Fruit fly (Drosophila melanogaster): ENCODE results near the gene SdhD.

The SdhD gene

DNA sequence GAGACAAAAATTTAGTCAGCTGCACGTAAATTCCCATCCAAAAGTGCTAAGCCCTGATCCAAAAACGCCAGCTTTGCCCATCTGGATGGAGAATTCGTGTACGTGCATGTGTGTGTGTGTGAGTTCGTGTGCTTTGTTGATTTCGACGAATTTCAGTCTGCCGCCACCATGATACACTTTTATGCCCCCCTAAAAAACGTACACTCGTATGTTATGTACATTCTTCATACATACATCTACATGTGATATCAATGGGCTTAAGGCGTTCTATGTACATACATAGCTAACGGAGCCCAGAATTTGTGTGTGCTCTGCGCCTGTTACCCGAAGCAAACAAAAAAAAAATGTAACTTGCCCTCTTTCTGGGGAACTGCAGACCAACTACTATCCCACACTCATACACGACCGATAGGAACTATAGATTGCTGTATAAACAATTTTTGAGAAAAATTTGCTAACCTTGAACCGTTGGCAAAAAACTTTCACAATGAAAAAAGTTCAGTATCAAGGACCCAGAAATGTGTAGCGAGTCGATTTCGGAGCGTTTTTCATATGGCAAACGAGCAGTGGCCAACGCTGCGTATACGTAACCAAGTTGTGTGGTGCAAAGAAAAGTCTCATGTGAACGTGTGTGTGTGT, 34.6 kb downstream of the SdhD start (continued):
- TF ChIP-seq kah (GFP tag; optimal IDR thresholded peaks at IDR 0.05) (no peak), NFAT (GFP tag; IDR thresholded peaks at IDR 0.05) (no peak), sc (optimal IDR thresholded peaks at IDR 0.05) (no peak), sc (GFP tag; optimal IDR thresholded peaks at IDR 0.05) (peak; percentile 1), slp2 (GFP tag; optimal IDR thresholded peaks at IDR 0.05) (no peak), lbe (GFP tag; optimal IDR thresholded peaks at IDR 0.05) (peak; percentile 17), nom (GFP tag; optimal IDR thresholded peaks at IDR 0.05) (no peak), TFAM (GFP tag; optimal IDR thresholded peaks at IDR 0.05) (no peak), CG10209 (GFP tag; optimal IDR thresholded peaks at IDR 0.05) (no peak), eyg (GFP tag; optimal IDR thresholded peaks at IDR 0.05) (no peak), Scr (GFP tag; IDR thresholded peaks at IDR 0.05; ENCODE audit: partially characterized antibody) (peak; percentile 21; the same call in 1 of the 2 replicates), peb (GFP tag; IDR thresholded peaks at IDR 0.05) (no peak), hb (GFP tag; IDR thresholded peaks at IDR 0.05; ENCODE audit: partially characterized antibody) (no peak), Hr51 (GFP tag; optimal IDR thresholded peaks at IDR 0.05) (no peak), CG33213 (GFP tag; optimal IDR thresholded peaks at IDR 0.05) (no peak), zfh2 (GFP tag; optimal IDR thresholded peaks at IDR 0.05) (no peak), CG2678 (tag; optimal IDR thresholded peaks at IDR 0.05) (peak; percentile 46), MBD-R2 (GFP tag; IDR thresholded peaks at IDR 0.05) (peak; percentile 20; the same call in 1 of the 2 replicates), crol (GFP tag; IDR thresholded peaks at IDR 0.05) (no peak), CG13296 (GFP tag; optimal IDR thresholded peaks at IDR 0.05) (peak; percentile 61), CG18262 (tag; optimal IDR thresholded peaks at IDR 0.05) (no peak), CG4424 (GFP tag; optimal IDR thresholded peaks at IDR 0.05) (no peak), vfl (GFP tag; optimal IDR thresholded peaks at IDR 0.05) (no peak), NC2α (GFP tag; optimal IDR thresholded peaks at IDR 0.05) (no peak), lov (optimal IDR thresholded peaks at IDR 0.05) (no peak), lov (GFP tag; IDR thresholded peaks at IDR 0.05) (no peak), sens-2 (GFP tag; IDR thresholded peaks at IDR 0.05) (no peak), HLH54F (GFP tag; optimal IDR thresholded peaks at IDR 0.05) (no peak), CG7928 (GFP tag; optimal IDR thresholded peaks at IDR 0.05) (no peak), pita (GFP tag; optimal IDR thresholded peaks at IDR 0.05) (no peak), CG30020 (tag; optimal IDR thresholded peaks at IDR 0.05) (no peak), al (GFP tag; IDR thresholded peaks at IDR 0.05) (no peak), CG15696 (tag; optimal IDR thresholded peaks at IDR 0.05) (no peak), CG17359 (tag; optimal IDR thresholded peaks at IDR 0.05) (peak; percentile 18), CG12236 (GFP tag; optimal IDR thresholded peaks at IDR 0.05) (no peak), toy (GFP tag; IDR thresholded peaks at IDR 0.05) (0 out of 2 replicates have a peak, but pooled peaks have one; percentile 7), CG34376 (GFP tag; optimal IDR thresholded peaks at IDR 0.05) (peak; percentile 78), CG12769 (tag; optimal IDR thresholded peaks at IDR 0.05) (peak; percentile 55), Camta (GFP tag; optimal IDR thresholded peaks at IDR 0.05) (no peak), CG12659 (GFP tag; optimal IDR thresholded peaks at IDR 0.05) (no peak), stc (GFP tag; IDR thresholded peaks at IDR 0.05) (no peak; the same call in 1 of the 2 replicates), Fer3 (tag; optimal IDR thresholded peaks at IDR 0.05) (peak; percentile 30), Nf-YC (tag; optimal IDR thresholded peaks at IDR 0.05) (peak; percentile 14), CG3407 (GFP tag; optimal IDR thresholded peaks at IDR 0.05) (peak; percentile 10), Mad (GFP tag; optimal IDR thresholded peaks at IDR 0.05) (no peak), Med (GFP tag) (peak; percentile 72), CG16815 (GFP tag; optimal IDR thresholded peaks at IDR 0.05) (no peak), CG7357 (GFP tag; IDR thresholded peaks at IDR 0.05) (no peak), CG31224 (GFP tag; IDR thresholded peaks at IDR 0.05) (peak; percentile 100), Deaf1 (tag; optimal IDR thresholded peaks at IDR 0.05) (peak; percentile 67), CG14860 (GFP tag; IDR thresholded peaks at IDR 0.05; ENCODE audit: partially characterized antibody) (no peak)

Data from whole organism, embryonic.